Fruit fly (Drosophila melanogaster): ENCODE results near the gene chp.

The chp gene

dm6 chr3R:31222125-31222889 is 11.8 kb upstream of the chp start (continued):
- TF ChIP-seq inv (GFP tag; IDR thresholded peaks at IDR 0.05; ENCODE audit: partially characterized antibody) (no peak), Fer2 (tag; optimal IDR thresholded peaks at IDR 0.05) (peak; percentile 65), CG1647 (GFP tag; optimal IDR thresholded peaks at IDR 0.05) (peak; percentile 62), CG10209 (GFP tag; optimal IDR thresholded peaks at IDR 0.05) (peak; percentile 89), gro (GFP tag; optimal IDR thresholded peaks at IDR 0.05) (peak; percentile 69), Dek (tag; optimal IDR thresholded peaks at IDR 0.05) (peak; percentile 85), CG2199 (GFP tag; IDR thresholded peaks at IDR 0.05) (no peak), NC2β (GFP tag; optimal IDR thresholded peaks at IDR 0.05) (peak; percentile 79), Nf-YA (GFP tag; IDR thresholded peaks at IDR 0.05) (no peak), CG9215 (GFP tag; IDR thresholded peaks at IDR 0.05) (no peak), run (tag; optimal IDR thresholded peaks at IDR 0.05) (peak; percentile 48), Bdp1 (GFP tag; optimal IDR thresholded peaks at IDR 0.05) (peak; percentile 69), shn (GFP tag; optimal IDR thresholded peaks at IDR 0.05) (peak; percentile 85), CTCF (GFP tag; optimal IDR thresholded peaks at IDR 0.05) (no peak), HLH3B (GFP tag; IDR thresholded peaks at IDR 0.05) (no peak), sug (tag; optimal IDR thresholded peaks at IDR 0.05) (peak; percentile 72), Oli (tag; optimal IDR thresholded peaks at IDR 0.05) (peak; percentile 88), Mad (GFP tag; optimal IDR thresholded peaks at IDR 0.05) (peak; percentile 65), BtbVII (GFP tag; optimal IDR thresholded peaks at IDR 0.05) (peak; percentile 70), disco-r (GFP tag; optimal IDR thresholded peaks at IDR 0.05) (peak; percentile 73), Sox102F (GFP tag; optimal IDR thresholded peaks at IDR 0.05) (peak; percentile 81), trh (GFP tag; optimal IDR thresholded peaks at IDR 0.05) (peak; percentile 41), gce (GFP tag; IDR thresholded peaks at IDR 0.05) (no peak), Hsf (GFP tag; optimal IDR thresholded peaks at IDR 0.05) (peak; percentile 88), eyg (GFP tag; optimal IDR thresholded peaks at IDR 0.05) (peak; percentile 56), CG4730 (GFP tag; IDR thresholded peaks at IDR 0.05) (no peak), pho (GFP tag; optimal IDR thresholded peaks at IDR 0.05) (peak; percentile 84), MTF-1 (GFP tag; optimal IDR thresholded peaks at IDR 0.05; ENCODE audit: borderline replicate concordance) (peak; percentile 53), fu2 (GFP tag; optimal IDR thresholded peaks at IDR 0.05) (peak; percentile 87), tio (GFP tag; optimal IDR thresholded peaks at IDR 0.05) (no peak), ash1 (GFP tag; optimal IDR thresholded peaks at IDR 0.05) (peak; percentile 14), Stat92E (GFP tag; optimal IDR thresholded peaks at IDR 0.05) (no peak), CG2116 (GFP tag; optimal IDR thresholded peaks at IDR 0.05) (peak; percentile 28), Atf3 (GFP tag; optimal IDR thresholded peaks at IDR 0.05) (peak; percentile 76), Antp (GFP tag; optimal IDR thresholded peaks at IDR 0.05) (peak; percentile 89), Mrtf (GFP tag; IDR thresholded peaks at IDR 0.05) (no peak), tup (GFP tag; optimal IDR thresholded peaks at IDR 0.05) (peak; percentile 50), vnd (GFP tag; IDR thresholded peaks at IDR 0.05; ENCODE audit: partially characterized antibody) (no peak), C15 (GFP tag; IDR thresholded peaks at IDR 0.05) (no peak), CG8944 (GFP tag; optimal IDR thresholded peaks at IDR 0.05) (peak; percentile 68), pzg (GFP tag; optimal IDR thresholded peaks at IDR 0.05) (no peak), CG17912 (GFP tag; optimal IDR thresholded peaks at IDR 0.05) (peak; percentile 60), ase (GFP tag; IDR thresholded peaks at IDR 0.05) (no peak), CG7556 (GFP tag; optimal IDR thresholded peaks at IDR 0.05) (peak; percentile 94), CG15601 (tag; optimal IDR thresholded peaks at IDR 0.05) (peak; percentile 69), Hr39 (optimal IDR thresholded peaks at IDR 0.05) (no peak), Doc3 (GFP tag; IDR thresholded peaks at IDR 0.05; ENCODE audit: partially characterized antibody) (no peak), Ptx1 (GFP tag; IDR thresholded peaks at IDR 0.05) (no peak), CG4820 (GFP tag; optimal IDR thresholded peaks at IDR 0.05) (peak; percentile 75), Oaz (GFP tag; IDR thresholded peaks at IDR 0.05) (no peak), CG12942 (GFP tag; optimal IDR thresholded peaks at IDR 0.05) (peak; percentile 77)

All from whole organism, embryonic.